Fruit fly (Drosophila melanogaster) whole organism, embryonic: ENCODE measurements around the gene CG33191.

ENCODE experiments used
- Aef1 ChIP-seq: fragments of 200-800 bp; sonication (Bioruptor generic); IDR thresholded peaks from 3 replicates; pipeline ENCODE4 v1.3.6; 2022; ENCODE audit warnings: missing biosample characterization, missing genetic modification characterization
- Atf-2 ChIP-seq: fragments of 200-800 bp; sonication (Bioruptor generic); optimal IDR thresholded peaks from 2 replicates; lab custom pipeline; 2016; ENCODE audit warnings: missing biosample characterization, missing genetic modification characterization
- Atf3 ChIP-seq: fragments of 200-800 bp; sonication (Bioruptor generic); optimal IDR thresholded peaks from 3 replicates; lab custom pipeline; 2016; ENCODE audit warnings: missing biosample characterization, missing genetic modification characterization
- Awh ChIP-seq: fragments of 200-800 bp; sonication (Bioruptor generic); IDR thresholded peaks from 2 replicates; pipeline ENCODE4, ENCODE4 v1.3.6; 2022; ENCODE audit warnings: missing biosample characterization, missing genetic modification characterization
- CG10431 ChIP-seq: fragments of 200-800 bp; sonication (Bioruptor generic); optimal IDR thresholded peaks from 3 replicates; lab custom pipeline; 2018; ENCODE audit warnings: missing biosample characterization, mild to moderate bottlenecking, missing genetic modification characterization
- CG10565 ChIP-seq: fragments of 200-800 bp; sonication (Bioruptor generic); optimal IDR thresholded peaks from 3 replicates; lab custom pipeline; 2016; ENCODE audit warnings: missing biosample characterization, mild to moderate bottlenecking, missing genetic modification characterization
- CG12299 ChIP-seq: fragments of 200-800 bp; sonication (Bioruptor generic); optimal IDR thresholded peaks from 2 replicates; lab custom pipeline; 2018; ENCODE audit warnings: missing biosample characterization, mild to moderate bottlenecking, missing genetic modification characterization
- CG12391 ChIP-seq: fragments of 200-800 bp; sonication (Bioruptor generic); optimal IDR thresholded peaks from 3 replicates; lab custom pipeline; 2018; ENCODE audit warnings: missing biosample characterization, mild to moderate bottlenecking, missing genetic modification characterization, moderate library complexity
- CG14710 ChIP-seq: fragments of 200-800 bp; sonication (Bioruptor generic); optimal IDR thresholded peaks from 3 replicates; lab custom pipeline; 2019; ENCODE audit warnings: missing biosample characterization, mild to moderate bottlenecking, missing genetic modification characterization, moderate library complexity
- CG1529 ChIP-seq: fragments of 200-800 bp; sonication (Bioruptor generic); optimal IDR thresholded peaks from 3 replicates; lab custom pipeline; 2018; ENCODE audit warnings: missing biosample characterization, missing genetic modification characterization
- CG17361 ChIP-seq: fragments of 200-800 bp; sonication (Bioruptor generic); IDR thresholded peaks from 3 replicates; pipeline ENCODE4 v1.3.6; 2022; ENCODE audit warnings: missing biosample characterization, missing genetic modification characterization
- CG17802 ChIP-seq: fragments of 200-800 bp; sonication (Bioruptor generic); optimal IDR thresholded peaks from 2 replicates; lab custom pipeline; 2018; ENCODE audit warnings: missing biosample characterization, mild to moderate bottlenecking, missing genetic modification characterization, moderate library complexity
- CG43689 ChIP-seq: fragments of 200-800 bp; sonication (Bioruptor generic); IDR thresholded peaks from 2 replicates; pipeline ENCODE4 v1.3.6; 2022; ENCODE audit warnings: missing biosample characterization, missing genetic modification characterization
- CG4730 ChIP-seq: fragments of 200-800 bp; sonication (Bioruptor generic); IDR thresholded peaks from 2 replicates; pipeline ENCODE4 v1.3.6; 2022; ENCODE audit warnings: missing biosample characterization, missing genetic modification characterization
- CG4820 ChIP-seq: fragments of 200-800 bp; sonication (Bioruptor generic); optimal IDR thresholded peaks from 3 replicates; lab custom pipeline; 2016; ENCODE audit warnings: missing biosample characterization, missing genetic modification characterization
- CG6272 ChIP-seq: fragments of 200-800 bp; sonication (Bioruptor generic); IDR thresholded peaks from 2 replicates; pipeline ENCODE4 v1.3.6; 2022; ENCODE audit warnings: missing biosample characterization, missing genetic modification characterization
- CG6689 ChIP-seq: fragments of 200-800 bp; sonication (Bioruptor generic); IDR thresholded peaks from 2 replicates; pipeline ENCODE4 v1.3.6; 2022; ENCODE audit warnings: missing biosample characterization, missing genetic modification characterization
- CG8765 ChIP-seq: fragments of 200-800 bp; sonication (Bioruptor generic); IDR thresholded peaks from 2 replicates; pipeline ENCODE4 v1.3.6; 2022; ENCODE audit warnings: missing biosample characterization, missing genetic modification characterization
- CG9797 ChIP-seq: fragments of 200-800 bp; sonication (Bioruptor generic); optimal IDR thresholded peaks from 3 replicates; lab custom pipeline; 2018; ENCODE audit warnings: missing biosample characterization, mild to moderate bottlenecking, missing genetic modification characterization
- CrebB ChIP-seq: fragments of 200-800 bp; sonication (Bioruptor generic); optimal IDR thresholded peaks from 3 replicates; lab custom pipeline; 2018; ENCODE audit warnings: missing biosample characterization, mild to moderate bottlenecking, missing genetic modification characterization
- Deaf1 ChIP-seq: fragments of 200-800 bp; optimal IDR thresholded peaks from 3 replicates; lab custom pipeline; 2019; ENCODE audit warnings: missing biosample characterization, mild to moderate bottlenecking, missing genetic modification characterization, moderate library complexity
- Hey ChIP-seq: fragments of 200-800 bp; sonication (Bioruptor generic); optimal IDR thresholded peaks from 3 replicates; lab custom pipeline; 2018; ENCODE audit warnings: missing biosample characterization, mild to moderate bottlenecking, missing genetic modification characterization
- Mrtf ChIP-seq: fragments of 200-800 bp; sonication (Bioruptor generic); IDR thresholded peaks from 3 replicates; pipeline ENCODE4 v1.3.6; 2022; ENCODE audit warnings: missing biosample characterization, missing genetic modification characterization
- NK7.1 ChIP-seq: fragments of 200-800 bp; sonication (Bioruptor generic); optimal IDR thresholded peaks from 3 replicates; lab custom pipeline; 2016; ENCODE audit warnings: missing biosample characterization, missing genetic modification characterization
- Opbp ChIP-seq: fragments of 200-800 bp; sonication (Bioruptor generic); IDR thresholded peaks from 3 replicates; pipeline ENCODE4 v1.3.6; 2022; ENCODE audit warnings: missing biosample characterization, missing genetic modification characterization; ENCODE audit not compliant: partially characterized antibody
- Ravus ChIP-seq: fragments of 200-800 bp; sonication (Bioruptor generic); IDR thresholded peaks from 2 replicates; pipeline ENCODE4 v1.3.6; 2022; ENCODE audit warnings: missing biosample characterization, missing genetic modification characterization
- Sin3A ChIP-seq: fragments of >200 bp; optimal IDR thresholded peaks from 2 replicates; lab custom pipeline; 2018
- Sox102F ChIP-seq: fragments of 200-800 bp; sonication (Bioruptor generic); optimal IDR thresholded peaks from 2 replicates; lab custom pipeline; 2018; ENCODE audit warnings: missing biosample characterization, mild to moderate bottlenecking, missing genetic modification characterization, moderate library complexity
- Vsx1 ChIP-seq: fragments of 200-800 bp; sonication (Bioruptor generic); optimal IDR thresholded peaks from 2 replicates; lab custom pipeline; 2017; ENCODE audit warnings: missing biosample characterization, mild to moderate bottlenecking, missing genetic modification characterization, missing genetic modification reagents
- ab ChIP-seq: fragments of 200-800 bp; sonication (Bioruptor generic); optimal IDR thresholded peaks from 2 replicates; lab custom pipeline; 2016; ENCODE audit warnings: missing biosample characterization, missing genetic modification characterization
- bcd ChIP-seq: fragments of 200-800 bp; sonication (Bioruptor generic); optimal IDR thresholded peaks from 2 replicates; lab custom pipeline; 2017; ENCODE audit warnings: missing biosample characterization, mild to moderate bottlenecking, missing genetic modification characterization
- chn ChIP-seq: fragments of 200-800 bp; sonication (Bioruptor generic); optimal IDR thresholded peaks from 2 replicates; lab custom pipeline; 2016; ENCODE audit warnings: missing biosample characterization, missing genetic modification characterization
- dimm ChIP-seq: fragments of 200-800 bp; sonication (Bioruptor generic); IDR thresholded peaks from 2 replicates; pipeline ENCODE4 v1.3.6; 2022; ENCODE audit warnings: missing biosample characterization, missing genetic modification characterization
- dpn ChIP-seq, 2 experiments: fragments of 200-800 bp; sonication (Bioruptor generic); optimal IDR thresholded peaks; 3 replicates each; lab custom pipeline; 2016; ENCODE audit warnings: missing biosample characterization in 2 of 2, missing genetic modification characterization in 2 of 2
- fru ChIP-seq: fragments of >200 bp; optimal IDR thresholded peaks from 2 replicates; lab custom pipeline; 2017
- grau ChIP-seq: fragments of 200-800 bp; optimal IDR thresholded peaks from 3 replicates; lab custom pipeline; 2019; ENCODE audit warnings: missing biosample characterization, mild to moderate bottlenecking, missing genetic modification characterization, moderate library complexity
- klu ChIP-seq: fragments of 200-800 bp; sonication (Bioruptor generic); IDR thresholded peaks from 2 replicates; pipeline ENCODE4 v1.3.6; 2022; ENCODE audit warnings: missing biosample characterization, missing genetic modification characterization
- luna ChIP-seq: fragments of 200-800 bp; sonication (Bioruptor generic); optimal IDR thresholded peaks from 2 replicates; lab custom pipeline; 2016; ENCODE audit warnings: missing biosample characterization, missing genetic modification characterization
- pita ChIP-seq: fragments of 200-800 bp; sonication (Bioruptor generic); optimal IDR thresholded peaks from 2 replicates; lab custom pipeline; 2017; ENCODE audit warnings: missing biosample characterization, mild to moderate bottlenecking, missing genetic modification characterization
- pros ChIP-seq: fragments of 200-800 bp; sonication (Bioruptor generic); optimal IDR thresholded peaks from 3 replicates; lab custom pipeline; 2019; ENCODE audit warnings: missing biosample characterization, mild to moderate bottlenecking, missing genetic modification characterization, moderate library complexity
- ranshi ChIP-seq: fragments of 200-800 bp; sonication (Bioruptor generic); IDR thresholded peaks from 2 replicates; pipeline ENCODE4 v1.3.6; 2022; ENCODE audit warnings: missing biosample characterization, missing genetic modification characterization
- run ChIP-seq: fragments of 200-800 bp; sonication (Bioruptor generic); optimal IDR thresholded peaks from 3 replicates; lab custom pipeline; 2018; ENCODE audit warnings: missing biosample characterization, mild to moderate bottlenecking, missing genetic modification characterization
- sisA ChIP-seq: fragments of 200-800 bp; sonication (Bioruptor generic); IDR thresholded peaks from 2 replicates; pipeline ENCODE4 v1.3.6; 2022; ENCODE audit warnings: missing biosample characterization, missing genetic modification characterization
- so ChIP-seq: fragments of 200-800 bp; sonication (Bioruptor generic); IDR thresholded peaks from 3 replicates; pipeline ENCODE4 v1.3.6; 2022; ENCODE audit warnings: missing biosample characterization, missing genetic modification characterization
- ssp ChIP-seq: fragments of 200-800 bp; sonication (Bioruptor generic); IDR thresholded peaks from 2 replicates; pipeline ENCODE4 v1.3.6; 2022; ENCODE audit warnings: missing biosample characterization, missing genetic modification characterization
- stc ChIP-seq: fragments of 200-800 bp; sonication (Bioruptor generic); IDR thresholded peaks from 2 replicates; pipeline ENCODE4 v1.3.6; 2022; ENCODE audit warnings: missing biosample characterization, missing genetic modification characterization
- tio ChIP-seq: fragments of 200-800 bp; sonication (Bioruptor generic); optimal IDR thresholded peaks from 2 replicates; lab custom pipeline; 2017; ENCODE audit warnings: missing biosample characterization, missing genetic modification characterization, inconsistent platforms
- tll ChIP-seq, 2 experiments: fragments of 200-800 bp in 1 of 2; fragments of >200 bp in 1 of 2; sonication (Bioruptor generic) in 1 of 2; optimal IDR thresholded peaks; 2 replicates each; lab custom pipeline; 2017 to 2019; ENCODE audit warnings: missing biosample characterization in 2 of 2, missing genetic modification characterization in 2 of 2, mild to moderate bottlenecking in 1 of 2, moderate library complexity in 1 of 2
- toy ChIP-seq: fragments of 200-800 bp; sonication (Bioruptor generic); IDR thresholded peaks from 2 replicates; pipeline ENCODE4 v1.3.6; 2022; ENCODE audit warnings: missing biosample characterization, missing genetic modification characterization
- vfl ChIP-seq: fragments of 200-800 bp; sonication (Bioruptor generic); optimal IDR thresholded peaks from 2 replicates; lab custom pipeline; 2016; ENCODE audit warnings: missing biosample characterization, missing genetic modification characterization

CG33191 gene

DNA sequence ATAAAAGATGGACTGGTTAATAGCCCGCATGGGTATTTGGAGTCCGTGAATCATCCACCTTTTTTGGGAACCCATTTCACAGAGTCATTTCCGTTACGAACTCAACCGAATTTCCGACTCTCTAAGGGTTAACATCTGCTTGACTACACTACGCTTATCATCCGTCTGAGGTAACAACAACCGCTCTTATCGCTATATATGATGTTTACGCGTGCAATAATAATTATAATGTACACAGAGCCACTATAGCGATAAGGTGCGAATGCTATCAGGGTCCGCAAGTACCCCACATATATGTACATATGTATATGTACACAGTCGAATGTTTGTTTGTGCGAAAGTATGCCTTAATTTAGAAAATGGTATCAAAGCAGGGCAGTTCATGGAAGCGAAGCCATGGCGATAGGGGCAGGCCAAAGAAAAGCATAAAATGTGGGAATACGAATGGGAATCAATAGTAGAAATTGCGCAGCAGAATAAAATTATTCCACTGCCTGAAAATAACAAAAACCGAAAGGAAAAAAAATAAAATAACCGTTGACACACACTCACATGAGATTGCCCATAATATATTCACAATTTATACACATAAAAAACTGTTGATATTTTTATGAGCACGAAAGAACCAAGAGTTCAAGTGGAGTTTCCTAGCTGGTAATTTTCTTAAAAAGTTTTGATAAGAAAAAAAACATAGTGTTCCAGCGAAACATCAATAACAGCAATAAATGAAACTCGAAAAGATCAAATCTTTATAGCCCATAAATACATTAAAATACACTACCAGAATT lies 30.9 kb upstream of the CG33191 start (continued):
- TF ChIP-seq grau (tag; lab: Kevin White, UChicago): peak; percentile 57
- peak; percentile 91 for TF ChIP-seq CG10431 (GFP tag; lab: Kevin White, UChicago)
- peak; percentile 64 for TF ChIP-seq tio
- TF ChIP-seq pros (GFP tag; lab: Kevin White, UChicago): peak; percentile 78
- TF ChIP-seq Sox102F: peak; percentile 66
- TF ChIP-seq Ravus: 0 out of 2 replicates have a peak, but pooled peaks have one; percentile 0
- TF ChIP-seq vfl (GFP tag; lab: Kevin White, UChicago): peak; percentile 73
- peak; percentile 55 for TF ChIP-seq CG6689 (GFP tag; lab: Robert Waterston, UW)
- TF ChIP-seq CG4730 (GFP tag; lab: Robert Waterston, UW): peak; percentile 19; the same call in 1 of the 2 replicates
- TF ChIP-seq dimm: no peak
- peak; percentile 64 for TF ChIP-seq bcd (GFP tag; lab: Kevin White, UChicago)
- peak; percentile 31; the same call in 1 of the 2 replicates for TF ChIP-seq klu
- TF ChIP-seq CG17361: no peak; the same call in 2 of the 3 replicates
- TF ChIP-seq run: peak; percentile 77
- TF ChIP-seq stc: peak; percentile 64
- TF ChIP-seq Mrtf (GFP tag; lab: Robert Waterston, UW): peak; percentile 52; the same call in 1 of the 3 replicates
- peak; percentile 89 for TF ChIP-seq so (GFP tag; lab: Robert Waterston, UW)
- peak; percentile 14; the same call in 1 of the 2 replicates for TF ChIP-seq toy (GFP tag; lab: Robert Waterston, UW)
- no peak for TF ChIP-seq ab (GFP tag; lab: Kevin White, UChicago)
- peak; percentile 38 for TF ChIP-seq chn
- no peak for TF ChIP-seq pita (GFP tag; lab: Kevin White, UChicago)
- no peak for TF ChIP-seq CG43689 (GFP tag; lab: Robert Waterston, UW)
- TF ChIP-seq CrebB (tag; lab: Kevin White, UChicago): peak; percentile 97
- no peak for TF ChIP-seq CG6272
- TF ChIP-seq CG4820: peak; percentile 50
- TF ChIP-seq tll (GFP tag; optimal IDR thresholded peaks at IDR 0.05; lab: Kevin White, UChicago): peak in 1 of 2 experiments; percentile 24
- TF ChIP-seq dpn (GFP tag; optimal IDR thresholded peaks at IDR 0.05; lab: Kevin White, UChicago): peak in 1 of 2 experiments; percentile 70
- TF ChIP-seq ssp (GFP tag; lab: Robert Waterston, UW): no peak
- TF ChIP-seq CG1529 (GFP tag; lab: Kevin White, UChicago): peak; percentile 90
- TF ChIP-seq Vsx1: peak; percentile 94
- peak; percentile 78; the same call in 1 of the 2 replicates for TF ChIP-seq ranshi
- peak; percentile 14 for TF ChIP-seq luna
- peak; percentile 97 for TF ChIP-seq Hey (tag; lab: Kevin White, UChicago)
- TF ChIP-seq CG17802 (tag; lab: Kevin White, UChicago): peak; percentile 25
- no peak for TF ChIP-seq CG8765 (GFP tag; lab: Robert Waterston, UW)
- no peak for TF ChIP-seq fru
- peak; percentile 3 for TF ChIP-seq Deaf1
- no peak for TF ChIP-seq Aef1 (GFP tag; lab: Robert Waterston, UW)
- TF ChIP-seq NK7.1 (GFP tag; lab: Kevin White, UChicago): peak; percentile 22
- TF ChIP-seq Sin3A (lab: Kevin White, UChicago): no peak
- TF ChIP-seq CG10565: no peak
- peak; percentile 52 for TF ChIP-seq Atf-2
- peak; percentile 93 for TF ChIP-seq CG12299 (tag; lab: Kevin White, UChicago)
- TF ChIP-seq CG12391 (tag; lab: Kevin White, UChicago): peak; percentile 53
- peak; percentile 60 for TF ChIP-seq Atf3 (GFP tag; lab: Kevin White, UChicago)
- TF ChIP-seq CG14710 (tag; lab: Kevin White, UChicago): peak; percentile 71
- TF ChIP-seq CG9797 (GFP tag; lab: Kevin White, UChicago): peak; percentile 2
- peak; percentile 94 for TF ChIP-seq Awh
- no peak for TF ChIP-seq sisA
- no peak for TF ChIP-seq Opbp (GFP tag; lab: Robert Waterston, UW)
